Fruit fly (Drosophila melanogaster): ENCODE measurements around the gene CG14322.

CG14322 gene

dm6 chr3R:17712623-17713521 lies 65.4 kb downstream of the CG14322 start:
- TF ChIP-seq fru (optimal IDR thresholded peaks at IDR 0.05) (no peak), pb (GFP tag; optimal IDR thresholded peaks at IDR 0.05) (no peak), CG17385 (GFP tag; optimal IDR thresholded peaks at IDR 0.05) (peak; percentile 75), gcm2 (GFP tag; optimal IDR thresholded peaks at IDR 0.05) (no peak), GATAe (GFP tag; conservative IDR thresholded peaks at IDR 0.05) (no peak), Xrp1 (GFP tag; IDR thresholded peaks at IDR 0.05) (peak; percentile 15; the same call in 1 of the 2 replicates), Opbp (GFP tag; IDR thresholded peaks at IDR 0.05; ENCODE audit: partially characterized antibody) (0 out of 3 replicates have a peak, but pooled peaks have one; percentile 18), CG13894 (tag; optimal IDR thresholded peaks at IDR 0.05) (no peak), Jarid2 (GFP tag; optimal IDR thresholded peaks at IDR 0.05) (no peak), CG9727 (GFP tag; optimal IDR thresholded peaks at IDR 0.05) (peak; percentile 9), CG15696 (tag; optimal IDR thresholded peaks at IDR 0.05) (no peak), sens (GFP tag) (peak; percentile 62), CG18619 (GFP tag; optimal IDR thresholded peaks at IDR 0.05) (no peak), tap (tag; optimal IDR thresholded peaks at IDR 0.05) (no peak), CG32767 (GFP tag; IDR thresholded peaks at IDR 0.05) (0 out of 2 replicates have a peak, but pooled peaks have one; percentile 7), Stat92E (GFP tag; optimal IDR thresholded peaks at IDR 0.05) (peak in 1 of 3 experiments; percentile 16), chinmo (GFP tag; IDR thresholded peaks at IDR 0.05; ENCODE audit: partially characterized antibody) (peak; percentile 74; the same call in 2 of the 4 replicates), gsb-n (tag; optimal IDR thresholded peaks at IDR 0.05) (peak; percentile 18), CG34422 (GFP tag; IDR thresholded peaks at IDR 0.05) (peak; percentile 56; the same call in 2 of the 3 replicates), CG18764 (GFP tag; optimal IDR thresholded peaks at IDR 0.05) (no peak), Eip74EF (GFP tag; optimal IDR thresholded peaks at IDR 0.05) (peak in 1 of 2 experiments; percentile 29), Kr (GFP tag; optimal IDR thresholded peaks at IDR 0.05) (peak; percentile 52), corto (GFP tag; optimal IDR thresholded peaks at IDR 0.05) (peak; percentile 42), CG31365 (tag; optimal IDR thresholded peaks at IDR 0.05) (no peak), br (optimal IDR thresholded peaks at IDR 0.05) (no peak), Pdp1 (GFP tag; optimal IDR thresholded peaks at IDR 0.05) (peak in 1 of 2 experiments; percentile 51), tin (GFP tag; optimal IDR thresholded peaks at IDR 0.05) (no peak), row (GFP tag; IDR thresholded peaks at IDR 0.05) (no peak), YL-1 (GFP tag; optimal IDR thresholded peaks at IDR 0.05) (peak; percentile 9), cwo (GFP tag; optimal IDR thresholded peaks at IDR 0.05) (peak; percentile 42), Med (GFP tag) (peak; percentile 25), CG42726 (GFP tag; IDR thresholded peaks at IDR 0.05; ENCODE audit: partially characterized antibody) (no peak), kah (GFP tag; optimal IDR thresholded peaks at IDR 0.05) (peak; percentile 12), Blimp-1 (GFP tag; optimal IDR thresholded peaks at IDR 0.05) (peak; percentile 46), psq (GFP tag; optimal IDR thresholded peaks at IDR 0.05) (peak; percentile 75), NfI (GFP tag; optimal IDR thresholded peaks at IDR 0.05) (no peak), hbn (GFP tag; IDR thresholded peaks at IDR 0.05; ENCODE audit: partially characterized antibody) (no peak), scrt (GFP tag; optimal IDR thresholded peaks at IDR 0.05) (peak; percentile 16), CG4404 (GFP tag; IDR thresholded peaks at IDR 0.05) (no peak), CG5180 (GFP tag; optimal IDR thresholded peaks at IDR 0.05) (peak; percentile 14), bigmax (GFP tag; optimal IDR thresholded peaks at IDR 0.05) (peak; percentile 11), dpn (GFP tag; optimal IDR thresholded peaks at IDR 0.05) (no peak), Deaf1 (tag; optimal IDR thresholded peaks at IDR 0.05) (no peak), pros (GFP tag; optimal IDR thresholded peaks at IDR 0.05) (peak; percentile 83), cg (GFP tag; optimal IDR thresholded peaks at IDR 0.05) (peak; percentile 57), CG15601 (tag; optimal IDR thresholded peaks at IDR 0.05) (no peak), crol (GFP tag; IDR thresholded peaks at IDR 0.05) (peak; percentile 85)
